Worm (Caenorhabditis elegans): ENCODE data around the gene nhr-142.

The nhr-142 gene

DNA sequence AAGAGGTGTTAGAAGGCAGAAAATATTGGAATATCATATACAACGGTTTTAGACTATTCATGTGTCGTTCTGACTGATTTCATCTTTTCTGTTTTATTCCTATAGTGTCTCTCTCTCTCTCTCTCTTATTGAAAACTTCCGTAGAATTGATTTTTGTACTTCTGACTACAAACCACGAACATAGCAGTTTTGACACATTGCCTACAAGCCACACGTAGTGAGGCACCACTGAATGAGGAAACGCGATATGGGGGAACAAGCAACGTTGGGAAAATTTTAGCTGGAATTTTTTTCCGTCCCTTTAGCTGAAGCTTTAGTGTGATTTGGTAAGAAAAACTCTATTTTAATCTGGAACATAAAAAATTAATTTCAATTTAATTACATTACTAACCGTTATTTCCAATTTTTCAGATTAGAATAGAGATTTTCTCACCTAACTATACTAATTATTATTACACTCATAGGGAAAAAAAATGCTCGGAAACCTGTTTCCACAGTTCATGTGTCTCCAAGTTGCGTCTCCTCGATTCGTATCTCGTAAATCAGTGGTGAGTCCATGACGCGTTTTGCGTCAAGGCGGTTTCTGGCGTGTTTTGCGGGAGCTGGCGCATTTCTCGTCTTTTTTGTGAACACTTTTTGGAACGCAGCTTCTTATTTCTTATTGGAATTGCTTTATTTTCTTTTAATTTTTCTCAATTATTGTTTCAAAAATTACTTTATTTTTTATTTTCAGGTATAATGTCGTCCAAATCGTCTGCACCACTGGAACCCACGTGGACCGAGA is at the start of gene nhr-142, which contains the start of gene F44E7.9:
Gene nhr-142 (minus strand): TSS at position 57 of the 784 bp plus-strand sequence.
Gene F44E7.9 (plus strand): TSS at position 734 of the 784 bp plus-strand sequence.
- no peak for TF ChIP-seq dao-5 (tag; optimal IDR thresholded peaks at IDR 0.05)
- TF ChIP-seq him-1 (tag; optimal IDR thresholded peaks at IDR 0.05), result peak; percentile 69
- TF ChIP-seq W03F9.2 (tag; optimal IDR thresholded peaks at IDR 0.05), result peak; percentile 90

- TF ChIP-seq W03F9.2 (tag; optimal IDR thresholded peaks at IDR 0.05) (no peak), him-1 (tag; optimal IDR thresholded peaks at IDR 0.05) (no peak), dao-5 (tag; optimal IDR thresholded peaks at IDR 0.05) (no peak)
Observed at ce11 chrV:5838576-5839366, 48.4 kb upstream of the nhr-142 start, which contains the start of gene F26F12.2. Gene F26F12.2, minus strand, starts transcription at chrV:5838613.

- TF ChIP-seq W03F9.2 (tag; optimal IDR thresholded peaks at IDR 0.05) (no peak), him-1 (tag; optimal IDR thresholded peaks at IDR 0.05) (no peak)
Observed at ce11 chrV:5836616-5836982, 46.2 kb upstream of the nhr-142 start, which contains the start of gene col-140. Gene col-140, minus strand, starts transcription at chrV:5836834.

DNA sequence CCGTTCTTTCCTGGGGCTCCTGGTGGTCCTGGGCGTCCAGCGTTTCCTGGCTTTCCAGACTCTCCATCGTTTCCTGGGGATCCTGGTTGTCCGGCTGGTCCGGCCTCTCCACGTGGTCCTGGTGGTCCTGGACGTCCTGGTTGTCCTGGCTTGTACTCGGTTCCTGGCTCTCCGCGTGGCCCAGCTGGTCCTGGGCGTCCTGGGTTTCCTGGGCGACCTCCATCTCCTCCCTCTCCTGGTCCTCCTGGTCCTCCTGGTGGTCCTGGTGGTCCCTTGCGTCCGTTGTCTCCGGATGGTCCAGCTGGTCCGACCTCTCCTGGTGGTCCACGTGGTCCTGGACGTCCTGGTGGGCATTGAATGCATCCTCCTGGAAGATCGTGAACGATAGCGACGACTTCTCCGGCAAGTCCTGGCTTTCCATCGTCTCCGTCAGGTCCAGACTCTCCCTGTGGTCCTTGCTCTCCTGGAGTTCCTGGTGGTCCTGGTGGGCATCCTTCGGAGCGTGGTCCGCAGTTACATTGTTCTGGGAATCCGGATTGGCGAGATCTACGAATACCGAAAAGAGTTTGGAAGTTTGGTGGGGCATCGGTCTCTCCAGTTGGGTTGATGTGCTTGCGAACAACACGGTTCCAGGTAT is 45.7 kb upstream of the nhr-142 start:
- no peak for TF ChIP-seq him-1 (tag; optimal IDR thresholded peaks at IDR 0.05)
- no peak for TF ChIP-seq W03F9.2 (tag; optimal IDR thresholded peaks at IDR 0.05)
- TF ChIP-seq dao-5 (tag; optimal IDR thresholded peaks at IDR 0.05), result no peak

- TF ChIP-seq dao-5 (tag; optimal IDR thresholded peaks at IDR 0.05) (no peak), him-1 (tag; optimal IDR thresholded peaks at IDR 0.05) (no peak), W03F9.2 (tag; optimal IDR thresholded peaks at IDR 0.05) (no peak)
Observed at ce11 chrV:5835397-5835796, 45.0 kb upstream of the nhr-142 start.

- no peak for TF ChIP-seq him-1 (tag; optimal IDR thresholded peaks at IDR 0.05)
- no peak for TF ChIP-seq W03F9.2 (tag; optimal IDR thresholded peaks at IDR 0.05)
Observed at ce11 chrV:5833531-5833930, 43.2 kb upstream of the nhr-142 start, which contains the start of gene srh-76. Gene srh-76, plus strand, starts transcription at chrV:5833831.

DNA sequence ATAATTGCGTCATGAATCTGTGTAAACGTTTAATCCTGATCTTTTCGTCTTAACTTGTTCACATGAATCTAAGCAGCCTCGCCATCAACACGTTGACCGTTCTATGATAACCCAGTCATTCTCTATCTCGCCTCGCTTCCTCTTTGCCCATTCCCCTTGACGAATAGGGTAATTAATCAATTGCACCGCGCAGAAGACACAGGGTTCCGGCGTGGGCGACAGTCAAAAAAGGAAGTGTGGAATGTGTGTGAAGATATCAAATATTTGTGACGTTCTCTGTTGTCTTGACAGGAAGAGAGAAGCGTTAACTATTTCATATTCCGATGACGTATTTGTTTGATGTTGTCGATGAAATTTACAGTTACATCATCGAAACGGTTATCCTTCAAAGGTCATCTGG is 42.4 kb upstream of the nhr-142 start:
- TF ChIP-seq dao-5 (tag; optimal IDR thresholded peaks at IDR 0.05), result no peak
- no peak for TF ChIP-seq W03F9.2 (tag; optimal IDR thresholded peaks at IDR 0.05)
- no peak for TF ChIP-seq him-1 (tag; optimal IDR thresholded peaks at IDR 0.05)

DNA sequence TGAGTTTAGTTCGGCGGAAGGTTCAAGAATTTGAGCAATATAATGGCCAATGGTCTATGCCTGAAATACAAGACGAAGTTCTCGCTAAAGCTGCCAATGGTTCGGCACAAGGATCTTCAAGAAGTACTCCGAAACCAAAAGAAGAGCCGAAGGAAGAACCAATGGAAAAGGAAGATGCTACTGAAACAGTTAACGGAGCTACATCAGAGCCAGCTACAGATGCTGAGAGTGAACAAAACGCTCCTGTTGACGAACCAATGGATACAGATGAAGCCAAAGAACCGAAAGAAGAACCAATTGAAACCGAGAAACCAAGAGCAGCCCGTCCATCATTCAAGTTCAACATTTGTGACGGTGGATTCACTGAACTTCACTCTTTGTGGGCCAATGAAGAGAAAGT is 40.9 kb upstream of the nhr-142 start:
- TF ChIP-seq dao-5 (tag; optimal IDR thresholded peaks at IDR 0.05), result no peak

- TF ChIP-seq him-1 (tag; optimal IDR thresholded peaks at IDR 0.05) (no peak), dao-5 (tag; optimal IDR thresholded peaks at IDR 0.05) (no peak), W03F9.2 (tag; optimal IDR thresholded peaks at IDR 0.05) (no peak)
Observed at ce11 chrV:5826592-5826991, 36.2 kb upstream of the nhr-142 start, which contains the start of gene let-418. Gene let-418, plus strand, starts transcription at chrV:5826833.

ce11 chrV:5825478-5825877 is 35.1 kb upstream of the nhr-142 start:
- TF ChIP-seq W03F9.2 (tag; optimal IDR thresholded peaks at IDR 0.05) (no peak), him-1 (tag; optimal IDR thresholded peaks at IDR 0.05) (no peak), dao-5 (tag; optimal IDR thresholded peaks at IDR 0.05) (no peak)

DNA sequence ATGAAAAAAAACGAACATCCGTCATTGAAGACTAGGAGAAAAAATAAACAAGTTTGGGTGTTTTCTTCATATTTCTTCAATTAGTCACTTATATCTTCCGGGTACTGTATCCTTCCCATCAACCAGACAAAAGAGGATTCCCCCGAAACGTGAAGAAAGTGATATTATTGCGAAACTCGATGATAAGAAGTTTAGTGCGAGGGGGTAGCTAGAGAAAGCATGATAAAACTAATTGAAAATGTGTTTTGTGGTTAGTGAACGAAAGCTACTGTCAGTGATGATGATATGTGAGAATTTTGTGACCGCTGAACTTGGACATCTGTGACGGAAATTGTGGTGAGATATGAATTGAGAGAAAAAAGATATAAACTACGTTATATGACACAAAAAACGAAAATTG is 32.6 kb upstream of the nhr-142 start:
- TF ChIP-seq W03F9.2 (tag; optimal IDR thresholded peaks at IDR 0.05), result no peak
- no peak for TF ChIP-seq dao-5 (tag; optimal IDR thresholded peaks at IDR 0.05)
- TF ChIP-seq him-1 (tag; optimal IDR thresholded peaks at IDR 0.05), result no peak

DNA sequence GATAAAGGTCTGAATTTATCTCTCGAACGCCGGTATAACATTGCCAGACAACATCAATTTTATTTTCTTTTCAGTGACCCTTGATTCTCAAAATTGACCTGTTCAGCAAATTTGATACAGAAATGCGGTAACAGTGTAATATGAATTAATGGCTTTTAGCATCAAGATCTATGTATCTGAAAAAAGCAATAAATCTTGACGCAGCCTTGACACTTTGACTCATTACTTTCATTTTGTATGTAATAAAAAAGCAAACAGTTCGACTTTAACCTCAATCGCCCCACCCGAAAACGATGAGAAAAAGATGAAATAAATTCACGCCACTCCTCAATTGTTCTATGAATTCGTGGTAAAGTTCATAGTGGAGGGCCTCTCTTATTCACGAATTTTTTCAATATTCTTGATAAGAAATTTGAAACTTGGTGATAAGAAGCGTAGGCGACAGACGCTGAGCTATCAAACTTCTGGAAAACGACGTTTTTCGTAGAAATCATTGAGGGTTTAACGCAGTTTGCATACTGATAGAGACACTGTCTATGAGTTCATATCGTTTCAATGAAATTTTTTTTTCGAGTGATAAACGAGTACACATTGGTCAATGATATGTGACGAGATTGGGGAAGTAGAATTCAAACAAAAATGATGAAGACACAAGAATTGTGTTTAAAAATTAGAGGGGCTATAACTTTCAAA is 31.2 kb upstream of the nhr-142 start:
- TF ChIP-seq him-1 (tag; optimal IDR thresholded peaks at IDR 0.05) (no peak), W03F9.2 (tag; optimal IDR thresholded peaks at IDR 0.05) (no peak), dao-5 (tag; optimal IDR thresholded peaks at IDR 0.05) (no peak)

DNA sequence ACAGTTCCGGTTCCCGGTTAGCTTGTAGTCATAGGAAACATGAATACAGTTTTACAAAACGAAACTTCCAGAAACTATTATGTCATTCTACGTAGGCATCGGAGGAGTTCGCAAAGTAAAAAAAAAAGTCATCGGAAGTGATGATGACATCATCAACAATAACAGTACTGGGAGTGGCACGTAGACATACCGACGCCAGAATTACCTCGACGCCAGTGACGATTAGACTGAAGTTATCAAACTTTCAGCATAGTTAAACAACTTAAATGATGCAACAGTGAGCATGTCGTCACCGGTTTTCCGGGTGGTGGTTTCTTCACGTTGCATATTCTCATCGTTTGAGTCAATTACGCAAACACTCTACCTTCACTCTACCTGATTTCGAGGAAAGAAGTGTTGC is 30.0 kb upstream of the nhr-142 start:
- TF ChIP-seq dao-5 (tag; optimal IDR thresholded peaks at IDR 0.05) (no peak), W03F9.2 (tag; optimal IDR thresholded peaks at IDR 0.05) (no peak), him-1 (tag; optimal IDR thresholded peaks at IDR 0.05) (no peak)

Data from whole organism, L4/young adult.